Worm (Caenorhabditis elegans) whole organism, young adult: ENCODE results near the gene mdt-10.

ENCODE experiments used
- B0019.2 ChIP-seq: fragments of 200-800 bp; sonication (Bioruptor generic); conservative IDR thresholded peaks from 2 replicates; pipeline ENCODE4 v1.3.6; 2022; ENCODE audit warnings: missing genetic modification reagents, missing genetic modification characterization, missing compliant biosample characterization
- B0035.1 ChIP-seq: sonication (generic microtip); optimal IDR thresholded peaks from 2 replicates; lab custom pipeline; 2016; ENCODE audit warnings: missing genetic modification characterization, mild to moderate bottlenecking, missing compliant biosample characterization, missing genotype, missing genetic modification reagents
- D2030.7 ChIP-seq: fragments of 200-800 bp; sonication (Bioruptor generic); IDR thresholded peaks from 2 replicates; pipeline ENCODE4 v1.3.6; 2022; ENCODE audit warnings: missing genetic modification reagents, missing genetic modification characterization, missing compliant biosample characterization
- F39B2.1 ChIP-seq: fragments of 200-800 bp; sonication (Bioruptor generic); IDR thresholded peaks from 2 replicates; pipeline ENCODE4 v1.3.6; 2022; ENCODE audit warnings: missing genetic modification reagents, missing genetic modification characterization, missing compliant biosample characterization
- F52B5.7 ChIP-seq: sonication (generic microtip); optimal IDR thresholded peaks from 2 replicates; lab custom pipeline; 2016; ENCODE audit warnings: mild to moderate bottlenecking, missing genetic modification characterization, missing compliant biosample characterization
- F57A8.1 ChIP-seq: fragments of 200-800 bp; sonication (Bioruptor generic); optimal IDR thresholded peaks from 2 replicates; lab custom pipeline; 2018; ENCODE audit warnings: mild to moderate bottlenecking, missing genetic modification characterization, moderate library complexity, missing compliant biosample characterization
- F57C9.4 ChIP-seq: sonication (generic microtip); optimal IDR thresholded peaks from 2 replicates; lab custom pipeline; 2017; ENCODE audit warnings: mild to moderate bottlenecking, missing genetic modification characterization, missing compliant biosample characterization
- K11D2.4 ChIP-seq: fragments of 200-800 bp; sonication (Bioruptor generic); IDR thresholded peaks from 2 replicates; pipeline ENCODE4 v1.3.6; 2022; ENCODE audit warnings: missing genetic modification reagents, missing genetic modification characterization, missing compliant biosample characterization
- K12H6.12 ChIP-seq: fragments of 200-800 bp; sonication (Bioruptor generic); optimal IDR thresholded peaks from 2 replicates; lab custom pipeline; 2018; ENCODE audit warnings: mild to moderate bottlenecking, missing genetic modification characterization, missing compliant biosample characterization
- T26A5.8 ChIP-seq: sonication (generic microtip); optimal IDR thresholded peaks from 2 replicates; lab custom pipeline; 2016; ENCODE audit warnings: missing genetic modification characterization, missing compliant biosample characterization
- Y53F4B.3 ChIP-seq: fragments of 200-800 bp; sonication (Bioruptor generic); IDR thresholded peaks from 2 replicates; pipeline ENCODE4 v1.3.6; 2022; ENCODE audit warnings: missing genetic modification reagents, missing genetic modification characterization, missing compliant biosample characterization
- akir-1 ChIP-seq: fragments of 200-800 bp; sonication (Bioruptor generic); optimal IDR thresholded peaks from 2 replicates; lab custom pipeline; 2018; ENCODE audit warnings: mild to moderate bottlenecking, missing genetic modification characterization, moderate library complexity, missing compliant biosample characterization
- aptf-3 ChIP-seq: fragments of 200-800 bp; sonication (Bioruptor generic); IDR thresholded peaks from 2 replicates; pipeline ENCODE4 v1.3.6; 2022; ENCODE audit warnings: missing genetic modification characterization, missing compliant biosample characterization
- bed-1 ChIP-seq: fragments of 200-800 bp; sonication (Bioruptor generic); IDR thresholded peaks from 2 replicates; pipeline ENCODE4 v1.3.6; 2022; ENCODE audit warnings: missing genetic modification reagents, missing genetic modification characterization, missing compliant biosample characterization
- ccch-3 ChIP-seq: fragments of 200-800 bp; sonication (Bioruptor generic); optimal IDR thresholded peaks from 2 replicates; lab custom pipeline; 2018; ENCODE audit warnings: mild to moderate bottlenecking, missing genetic modification characterization, missing compliant biosample characterization
- cebp-1 ChIP-seq, 2 experiments: fragments of 200-800 bp in 1 of 2; sonication (Bioruptor generic) in 1 of 2; sonication (generic microtip) in 1 of 2; IDR thresholded peaks in 1 of 2; optimal IDR thresholded peaks in 1 of 2; 2 replicates each; pipeline versions ENCODE4 v1.3.6 to Lab custom; 2017 to 2022; ENCODE audit warnings: missing compliant biosample characterization in 2 of 2, missing genetic modification characterization in 2 of 2, mild to moderate bottlenecking in 1 of 2, missing genetic modification reagents in 1 of 2, moderate library complexity in 1 of 2
- ceh-100 ChIP-seq: fragments of 200-800 bp; sonication (Bioruptor generic); IDR thresholded peaks from 2 replicates; pipeline ENCODE4 v1.3.6; 2022; ENCODE audit warnings: missing genetic modification reagents, missing genetic modification characterization, missing compliant biosample characterization
- ceh-27 ChIP-seq: fragments of 200-800 bp; sonication (Bioruptor generic); optimal IDR thresholded peaks from 2 replicates; lab custom pipeline; 2018; ENCODE audit warnings: mild to moderate bottlenecking, missing genetic modification characterization, moderate library complexity, missing compliant biosample characterization
- fkh-3 ChIP-seq: sonication (generic microtip); optimal IDR thresholded peaks from 2 replicates; lab custom pipeline; 2016; ENCODE audit warnings: mild to moderate bottlenecking, missing genetic modification characterization, missing compliant biosample characterization
- hrde-1 ChIP-seq: sonication (generic microtip); optimal IDR thresholded peaks from 2 replicates; lab custom pipeline; 2016; ENCODE audit warnings: missing genetic modification characterization, mild to moderate bottlenecking, missing compliant biosample characterization, moderate library complexity, missing genotype, missing genetic modification reagents, borderline replicate concordance
- hsf-1 ChIP-seq: fragments of 200-800 bp; sonication (Bioruptor generic); IDR thresholded peaks from 2 replicates; pipeline ENCODE4 v1.3.6; 2022; ENCODE audit warnings: missing genetic modification reagents, missing genetic modification characterization, missing compliant biosample characterization
- lin-26 ChIP-seq: fragments of 200-800 bp; sonication (Bioruptor generic); IDR thresholded peaks from 2 replicates; pipeline ENCODE4 v1.3.6; 2022; ENCODE audit warnings: missing genetic modification reagents, missing genetic modification characterization, missing compliant biosample characterization
- lsy-27 ChIP-seq: sonication (generic microtip); optimal IDR thresholded peaks from 2 replicates; lab custom pipeline; 2017; ENCODE audit warnings: missing genetic modification characterization, mild to moderate bottlenecking, missing compliant biosample characterization, antibody characterized with exemption, missing genotype, borderline replicate concordance; ENCODE audit not compliant: insufficient read depth
- madf-8 ChIP-seq: fragments of 200-800 bp; sonication (Bioruptor generic); conservative IDR thresholded peaks from 2 replicates; pipeline ENCODE4 v1.3.6; 2022; ENCODE audit warnings: missing genetic modification reagents, missing genetic modification characterization, missing compliant biosample characterization
- nhr-120 ChIP-seq: fragments of 200-800 bp; sonication (Bioruptor generic); IDR thresholded peaks from 2 replicates; pipeline ENCODE4 v1.3.6; 2022; ENCODE audit warnings: missing genetic modification characterization, missing compliant biosample characterization
- rec-8 ChIP-seq, 2 experiments: sonication (generic microtip); optimal IDR thresholded peaks; 2 replicates each; lab custom pipeline; 2016; ENCODE audit warnings: mild to moderate bottlenecking in 2 of 2, missing genetic modification characterization in 2 of 2, missing genetic modification reagents in 2 of 2, missing genotype in 2 of 2, missing biosample characterization in 1 of 2, missing compliant biosample characterization in 1 of 2, moderate library complexity in 1 of 2
- somi-1 ChIP-seq: fragments of 200-800 bp; sonication (Bioruptor generic); optimal IDR thresholded peaks from 2 replicates; lab custom pipeline; 2018; ENCODE audit warnings: mild to moderate bottlenecking, missing genetic modification characterization, missing compliant biosample characterization
- sptf-2 ChIP-seq: fragments of 200-800 bp; sonication (Bioruptor generic); optimal IDR thresholded peaks from 2 replicates; lab custom pipeline; 2018; ENCODE audit warnings: mild to moderate bottlenecking, missing genetic modification characterization, missing compliant biosample characterization
- unc-62 ChIP-seq: fragments of 150-350 bp; optimal IDR thresholded peaks from 2 replicates; lab custom pipeline; 2014; ENCODE audit warnings: missing biosample characterization, missing genetic modification reagents, missing genetic modification characterization
- ztf-25 ChIP-seq: fragments of 200-800 bp; sonication (Bioruptor generic); IDR thresholded peaks from 2 replicates; pipeline ENCODE4 v1.3.6; 2022; ENCODE audit warnings: missing genetic modification reagents, missing genetic modification characterization, missing compliant biosample characterization
- ztf-28 ChIP-seq: fragments of 200-800 bp; sonication (Bioruptor generic); IDR thresholded peaks from 2 replicates; pipeline ENCODE4 v1.3.6; 2022; ENCODE audit warnings: missing genetic modification reagents, missing genetic modification characterization, missing compliant biosample characterization
- ztf-3 ChIP-seq: fragments of 200-800 bp; sonication (Bioruptor generic); optimal IDR thresholded peaks from 2 replicates; lab custom pipeline; 2018; ENCODE audit warnings: mild to moderate bottlenecking, missing genetic modification characterization, missing compliant biosample characterization
- ztf-6 ChIP-seq: fragments of 200-800 bp; sonication (Bioruptor generic); IDR thresholded peaks from 2 replicates; pipeline ENCODE4 v1.3.6; 2022; ENCODE audit warnings: missing genetic modification reagents, missing genetic modification characterization, missing compliant biosample characterization

The mdt-10 gene

ce11 chrII:7849697-7850096 is 5.1 kb downstream of the mdt-10 start, which contains the start of gene acr-7:
TSS of gene acr-7 (minus strand) at chrII:7849797.
- TF ChIP-seq F57A8.1 (GFP tag; lab: Kevin White, UChicago) = no peak
- no peak for TF ChIP-seq hrde-1 (tag; lab: Kevin White, UChicago)
- no peak for TF ChIP-seq lsy-27
- TF ChIP-seq akir-1 (GFP tag; lab: Kevin White, UChicago) = no peak
- no peak for TF ChIP-seq K11D2.4
- no peak for TF ChIP-seq cebp-1 (GFP tag; IDR thresholded peaks at IDR 0.05; lab: Robert Waterston, UW)
- no peak for TF ChIP-seq cebp-1 (tag; optimal IDR thresholded peaks at IDR 0.05; lab: Kevin White, UChicago)

ce11 chrII:7845571-7846236 is 9.1 kb downstream of the mdt-10 start, which contains the start of gene T09A5.4:
TSS of gene T09A5.4 (plus strand) at chrII:7846186.
- TF ChIP-seq T26A5.8 (no peak), D2030.7 (GFP tag; lab: Robert Waterston, UW) (no peak), ceh-27 (GFP tag; lab: Kevin White, UChicago) (no peak), K12H6.12 (tag; lab: Kevin White, UChicago) (no peak), fkh-3 (no peak), madf-8 (GFP tag; lab: Robert Waterston, UW) (no peak), bed-1 (GFP tag; lab: Robert Waterston, UW) (no peak), lin-26 (GFP tag; lab: Robert Waterston, UW) (no peak), cebp-1 (GFP tag; IDR thresholded peaks at IDR 0.05; lab: Robert Waterston, UW) (no peak), cebp-1 (tag; optimal IDR thresholded peaks at IDR 0.05; lab: Kevin White, UChicago) (no peak), ztf-28 (GFP tag; lab: Robert Waterston, UW) (no peak), aptf-3 (GFP tag; lab: Robert Waterston, UW) (no peak), ztf-6 (GFP tag; lab: Robert Waterston, UW) (no peak), B0019.2 (GFP tag; lab: Robert Waterston, UW) (no peak), Y53F4B.3 (no peak), unc-62 (GFP tag; lab: Kevin White, UChicago) (no peak), somi-1 (no peak), ccch-3 (no peak)

ce11 chrII:7842053-7842452 is 12.8 kb downstream of the mdt-10 start, which contains the start of gene klp-3:
TSS of gene klp-3 (plus strand) at chrII:7842353.
- TF ChIP-seq F57C9.4 (tag; lab: Kevin White, UChicago) = no peak
- TF ChIP-seq ztf-3 = no peak
- TF ChIP-seq rec-8 (tag; optimal IDR thresholded peaks at IDR 0.05; lab: Kevin White, UChicago) = no peak
- TF ChIP-seq madf-8 (GFP tag; lab: Robert Waterston, UW) = no peak

- TF ChIP-seq hsf-1 (GFP tag; lab: Robert Waterston, UW) (no peak), sptf-2 (no peak), B0035.1 (tag; lab: Kevin White, UChicago) (no peak), ztf-25 (GFP tag; lab: Robert Waterston, UW) (no peak), ceh-100 (no peak), F39B2.1 (GFP tag; lab: Robert Waterston, UW) (no peak), somi-1 (no peak), aptf-3 (GFP tag; lab: Robert Waterston, UW) (no peak), F52B5.7 (tag; lab: Kevin White, UChicago) (no peak), nhr-120 (no peak)
Measured at ce11 chrII:7839703-7840102, 15.1 kb downstream of the mdt-10 start.
